Worm (Caenorhabditis elegans) whole organism, L4 larva: Measurements from ENCODE around the gene H21P03.10.

Source experiments
- F10B5.3 ChIP-seq: sonication (generic microtip); optimal IDR thresholded peaks from 2 replicates; lab custom pipeline; 2016; ENCODE audit warnings: mild to moderate bottlenecking, missing genetic modification characterization, missing compliant biosample characterization
- F37D6.2 ChIP-seq: sonication (generic microtip); optimal IDR thresholded peaks from 2 replicates; lab custom pipeline; 2016; ENCODE audit warnings: mild to moderate bottlenecking, missing genetic modification characterization, missing compliant biosample characterization
- T20F7.1 ChIP-seq: fragments of 200-800 bp; sonication (Bioruptor generic); optimal IDR thresholded peaks from 2 replicates; lab custom pipeline; 2018; ENCODE audit warnings: mild to moderate bottlenecking, missing genetic modification characterization, missing compliant biosample characterization
- Y75B8A.6 ChIP-seq: fragments of 200-800 bp; sonication (Bioruptor generic); IDR thresholded peaks from 2 replicates; pipeline ENCODE4 v1.3.6; 2022; ENCODE audit warnings: missing genetic modification reagents, missing genetic modification characterization, missing compliant biosample characterization
- ceh-44 ChIP-seq: fragments of 200-800 bp; sonication (Bioruptor generic); IDR thresholded peaks from 2 replicates; pipeline ENCODE4 v1.3.6; 2022; ENCODE audit warnings: missing genetic modification reagents, missing genetic modification characterization, missing compliant biosample characterization
- ctbp-1 ChIP-seq: fragments of 200-800 bp; sonication (Bioruptor generic); IDR thresholded peaks from 2 replicates; pipeline ENCODE4 v1.3.6; 2022; ENCODE audit warnings: missing genetic modification reagents, missing genetic modification characterization, missing compliant biosample characterization
- dmd-6 ChIP-seq: fragments of 200-800 bp; sonication (Bioruptor generic); IDR thresholded peaks from 2 replicates; pipeline ENCODE4 v1.3.6; 2022; ENCODE audit warnings: missing genetic modification reagents, missing genetic modification characterization, missing compliant biosample characterization
- dpl-1 ChIP-seq: fragments of 150-350 bp; optimal IDR thresholded peaks from 2 replicates; lab custom pipeline; 2014; ENCODE audit warnings: missing biosample characterization, missing genetic modification reagents, missing genetic modification characterization
- duxl-1 ChIP-seq: sonication (generic microtip); optimal IDR thresholded peaks from 2 replicates; lab custom pipeline; 2016; ENCODE audit warnings: mild to moderate bottlenecking, missing genetic modification characterization, moderate library complexity, missing compliant biosample characterization; ENCODE audit not compliant: poor library complexity
- lsy-2 ChIP-seq, 2 experiments: fragments of 150-350 bp in 1 of 2; sonication (generic microtip) in 1 of 2; optimal IDR thresholded peaks; 2 replicates each; lab custom pipeline; 2014 to 2017; ENCODE audit warnings: missing biosample characterization in 2 of 2, missing genetic modification characterization in 2 of 2
- madf-5 ChIP-seq, 2 experiments: fragments of 200-800 bp; sonication (Bioruptor generic); IDR thresholded peaks; 2 replicates each; pipeline ENCODE4 v1.3.6; 2022; ENCODE audit warnings: missing compliant biosample characterization in 2 of 2, missing genetic modification characterization in 2 of 2
- rbr-2 ChIP-seq: sonication (generic microtip); optimal IDR thresholded peaks from 2 replicates; lab custom pipeline; 2016; ENCODE audit warnings: missing genotype, missing genetic modification characterization, missing compliant biosample characterization
- snpc-4 ChIP-seq: fragments of 150-350 bp; optimal IDR thresholded peaks from 2 replicates; lab custom pipeline; 2014; ENCODE audit warnings: missing biosample characterization, missing genetic modification characterization
- tra-1 ChIP-seq: fragments of 200-800 bp; sonication (Bioruptor generic); IDR thresholded peaks from 2 replicates; pipeline ENCODE4 v1.3.6; 2022; ENCODE audit warnings: missing genetic modification reagents, missing genetic modification characterization, missing compliant biosample characterization
- zfp-3 ChIP-seq: fragments of 200-800 bp; sonication (Bioruptor generic); conservative IDR thresholded peaks from 2 replicates; pipeline ENCODE4 v1.3.6; 2022; ENCODE audit warnings: missing genetic modification reagents, missing genetic modification characterization, missing compliant biosample characterization

H21P03.10 gene

DNA sequence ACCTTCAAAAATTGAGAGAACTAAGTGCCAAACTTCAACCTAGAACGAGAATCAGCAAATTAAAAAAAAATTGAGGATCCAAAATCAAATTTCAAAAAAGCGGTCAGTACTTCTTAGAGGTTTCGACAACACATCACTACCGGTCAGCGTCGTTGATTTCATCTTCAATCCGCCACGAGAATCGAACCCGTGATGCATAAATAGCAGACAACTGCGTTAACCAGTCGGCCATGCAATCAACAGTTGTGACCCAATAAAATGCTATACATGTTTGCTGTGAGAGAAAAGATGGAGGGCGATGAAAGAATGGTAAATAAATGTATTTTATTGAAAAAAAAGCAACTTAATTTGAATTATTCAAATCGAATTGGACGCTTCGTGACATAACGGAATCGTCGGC is 49.2 kb downstream of the H21P03.10 start (continued):
- TF ChIP-seq duxl-1 (peak; percentile 90), tra-1 (peak; percentile 77; the same call in 1 of the 2 replicates), ceh-44 (GFP tag; lab: Robert Waterston, UW) (peak; percentile 51; the same call in 1 of the 2 replicates), snpc-4 (no peak), T20F7.1 (peak; percentile 74), ctbp-1 (GFP tag; lab: Robert Waterston, UW) (peak; percentile 81), lsy-2 (tag; optimal IDR thresholded peaks at IDR 0.05; lab: Kevin White, UChicago) (no peak), F10B5.3 (peak; percentile 39), dpl-1 (GFP tag; lab: Kevin White, UChicago) (peak; percentile 38), F37D6.2 (peak; percentile 24), Y75B8A.6 (GFP tag; lab: Robert Waterston, UW) (peak; percentile 56; the same call in 1 of the 2 replicates), zfp-3 (0 out of 2 replicates have a peak, but pooled peaks have one; percentile 34), madf-5 (GFP tag; IDR thresholded peaks at IDR 0.05; lab: Robert Waterston, UW) (peak; percentile 85 to 91; a peak in 2 of 4 replicates), rbr-2 (tag; lab: Kevin White, UChicago) (peak; percentile 64), dmd-6 (GFP tag; lab: Robert Waterston, UW) (peak; percentile 71)
